Fruit fly (Drosophila melanogaster): ENCODE results near the gene btl.

The btl gene

DNA sequence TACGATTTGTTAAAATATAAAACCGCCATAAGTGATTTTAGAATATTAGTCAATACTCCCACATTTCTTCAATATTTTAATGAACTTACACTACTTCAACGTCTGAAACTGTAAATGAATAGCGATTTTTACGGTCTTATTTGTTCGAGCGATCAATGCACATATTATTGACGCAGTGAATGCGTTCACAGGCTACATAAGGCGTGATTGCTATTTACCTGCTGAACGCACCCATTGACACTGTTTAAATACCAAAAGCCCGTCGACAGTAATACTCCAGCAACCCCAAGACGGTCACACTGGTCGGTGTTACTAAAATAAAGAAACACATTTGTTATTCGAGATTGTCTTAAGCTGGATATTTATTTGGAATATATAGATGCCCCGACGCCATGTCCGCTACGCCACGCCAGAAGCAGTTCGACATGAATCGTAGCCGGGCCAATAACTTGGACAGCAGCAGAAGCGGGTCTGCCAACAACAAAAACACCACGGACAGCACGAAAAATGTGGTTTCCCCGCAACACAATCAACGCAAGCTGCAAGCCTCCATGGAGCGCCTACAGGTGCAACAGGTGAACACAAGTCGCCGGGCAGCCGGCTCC is 24.5 kb upstream of the btl start, which contains the start of gene CG6833 (continued):
- peak; percentile 10 for TF ChIP-seq nom (GFP tag; optimal IDR thresholded peaks at IDR 0.05)
- TF ChIP-seq CG4854 (GFP tag; optimal IDR thresholded peaks at IDR 0.05): peak; percentile 60
- peak; percentile 72 for TF ChIP-seq CG18599 (GFP tag; optimal IDR thresholded peaks at IDR 0.05)
- peak; percentile 53; the same call in 2 of the 3 replicates for TF ChIP-seq croc (GFP tag; conservative IDR thresholded peaks at IDR 0.05)
- TF ChIP-seq CG30403 (GFP tag; optimal IDR thresholded peaks at IDR 0.05): peak; percentile 76
- TF ChIP-seq MTF-1 (GFP tag; optimal IDR thresholded peaks at IDR 0.05; ENCODE audit: borderline replicate concordance): peak; percentile 61
- peak; percentile 67 for TF ChIP-seq Hr3 (GFP tag; optimal IDR thresholded peaks at IDR 0.05)
- TF ChIP-seq scrt (GFP tag; optimal IDR thresholded peaks at IDR 0.05): peak; percentile 57
- peak; percentile 65 for TF ChIP-seq CG4404 (GFP tag; IDR thresholded peaks at IDR 0.05)
- TF ChIP-seq CG3065 (GFP tag; optimal IDR thresholded peaks at IDR 0.05): no peak
- TF ChIP-seq vnd (GFP tag; IDR thresholded peaks at IDR 0.05; ENCODE audit: partially characterized antibody): no peak
- peak; percentile 59 for TF ChIP-seq grau (tag; optimal IDR thresholded peaks at IDR 0.05)
- peak; percentile 50 for TF ChIP-seq Nf-YC (tag; optimal IDR thresholded peaks at IDR 0.05)
- TF ChIP-seq CTCF (GFP tag; optimal IDR thresholded peaks at IDR 0.05): no peak
- peak; percentile 60 to 72 for TF ChIP-seq chif (GFP tag; optimal IDR thresholded peaks at IDR 0.05)
- TF ChIP-seq NK7.1 (GFP tag; optimal IDR thresholded peaks at IDR 0.05): peak; percentile 78
- TF ChIP-seq CG3163 (GFP tag; optimal IDR thresholded peaks at IDR 0.05): peak; percentile 51
- no peak for TF ChIP-seq fru (optimal IDR thresholded peaks at IDR 0.05)
- TF ChIP-seq Ssrp (tag; optimal IDR thresholded peaks at IDR 0.05): peak; percentile 29
- no peak for TF ChIP-seq dan (GFP tag; IDR thresholded peaks at IDR 0.05)
- peak; percentile 52; the same call in 2 of the 3 replicates for TF ChIP-seq CG14050 (GFP tag; IDR thresholded peaks at IDR 0.05)
- TF ChIP-seq CG11085 (GFP tag; IDR thresholded peaks at IDR 0.05): peak; percentile 74
- TF ChIP-seq CG18764 (GFP tag; optimal IDR thresholded peaks at IDR 0.05): peak; percentile 65
- TF ChIP-seq tgo (GFP tag; IDR thresholded peaks at IDR 0.05): peak; percentile 72
- TF ChIP-seq CG6654 (GFP tag; optimal IDR thresholded peaks at IDR 0.05): peak; percentile 38
- peak; percentile 65 for TF ChIP-seq CG8765 (GFP tag; IDR thresholded peaks at IDR 0.05)
- TF ChIP-seq tin (GFP tag; optimal IDR thresholded peaks at IDR 0.05): peak; percentile 86
- TF ChIP-seq exex (tag; optimal IDR thresholded peaks at IDR 0.05): no peak
- peak; percentile 39 for TF ChIP-seq CG10209 (GFP tag; optimal IDR thresholded peaks at IDR 0.05)
- no peak for TF ChIP-seq Poxn (GFP tag; IDR thresholded peaks at IDR 0.05)
- peak; percentile 88 for TF ChIP-seq CG32532 (GFP tag; IDR thresholded peaks at IDR 0.05)
- TF ChIP-seq fd3F (GFP tag; optimal IDR thresholded peaks at IDR 0.05): peak; percentile 8
- TF ChIP-seq CG1792 (GFP tag; optimal IDR thresholded peaks at IDR 0.05): peak; percentile 70
- no peak for TF ChIP-seq Eip74EF (GFP tag; optimal IDR thresholded peaks at IDR 0.05)
- TF ChIP-seq GATAe (GFP tag; conservative IDR thresholded peaks at IDR 0.05): no peak; the same call in 1 of the 2 replicates
- no peak for TF ChIP-seq knrl (GFP tag; IDR thresholded peaks at IDR 0.05; ENCODE audit: partially characterized antibody)

DNA sequence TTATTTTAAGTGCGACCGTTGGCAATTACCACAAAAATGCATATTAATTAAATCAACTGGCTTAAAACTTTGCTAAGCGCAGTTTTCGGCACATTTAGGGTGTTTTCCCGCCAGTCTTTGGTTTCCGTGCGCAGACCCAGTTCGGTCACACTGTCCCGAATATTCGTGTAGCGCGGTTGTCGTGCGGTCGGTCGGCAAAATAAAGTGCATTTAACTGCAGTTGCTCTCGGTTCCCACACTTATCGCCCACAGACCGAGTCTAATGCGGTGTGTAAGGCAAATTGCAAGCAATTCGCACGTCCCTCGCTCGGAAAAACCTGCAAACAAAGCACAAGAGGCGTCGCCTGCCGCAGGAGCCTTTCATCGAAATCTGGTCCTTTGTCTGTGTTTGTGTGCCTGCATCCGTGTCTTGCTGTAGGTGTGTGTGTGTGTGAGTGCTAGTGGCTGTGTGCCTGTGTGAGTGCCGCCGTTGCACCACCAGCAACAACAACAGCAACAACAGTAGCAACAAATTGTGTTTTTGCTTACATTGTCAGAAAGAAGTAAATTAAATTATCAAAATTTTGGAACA is 22.4 kb upstream of the btl start, which contains the start of the genes CG13484 and Frl:
TSS of gene CG13484 (minus strand) at position 7 of the 571 bp plus-strand sequence.
TSS of gene Frl (plus strand) at position 143 of the 571 bp plus-strand sequence.
- TF ChIP-seq ewg (GFP tag; optimal IDR thresholded peaks at IDR 0.05) (peak; percentile 68), GATAe (GFP tag; conservative IDR thresholded peaks at IDR 0.05) (no peak), CG2199 (GFP tag; IDR thresholded peaks at IDR 0.05) (no peak), ems (GFP tag; optimal IDR thresholded peaks at IDR 0.05) (peak; percentile 39), CG6791 (GFP tag; IDR thresholded peaks at IDR 0.05; ENCODE audit: partially characterized antibody) (peak; percentile 55; the same call in 2 of the 3 replicates), bigmax (GFP tag; optimal IDR thresholded peaks at IDR 0.05) (peak; percentile 12), CG6854 (GFP tag; optimal IDR thresholded peaks at IDR 0.05) (no peak), ftz-f1 (GFP tag; optimal IDR thresholded peaks at IDR 0.05) (peak; percentile 57), D19A (tag; optimal IDR thresholded peaks at IDR 0.05) (peak; percentile 2), CG2116 (GFP tag; optimal IDR thresholded peaks at IDR 0.05) (peak; percentile 46), yki (optimal IDR thresholded peaks at IDR 0.05) (no peak), ro (GFP tag; IDR thresholded peaks at IDR 0.05) (no peak), CG33557 (GFP tag; optimal IDR thresholded peaks at IDR 0.05) (peak; percentile 40), gsb-n (tag; optimal IDR thresholded peaks at IDR 0.05) (peak; percentile 51), oc (tag; optimal IDR thresholded peaks at IDR 0.05) (peak; percentile 15), crc (GFP tag; optimal IDR thresholded peaks at IDR 0.05) (no peak), CG3065 (GFP tag; optimal IDR thresholded peaks at IDR 0.05) (no peak), CG11085 (GFP tag; IDR thresholded peaks at IDR 0.05) (no peak)
